Worm (Caenorhabditis elegans): ENCODE data around the gene dpm-3.

- no peak for TF ChIP-seq flt-1 (GFP tag; IDR thresholded peaks at IDR 0.05)
- TF ChIP-seq tab-1 (GFP tag; IDR thresholded peaks at IDR 0.05), result no peak
- no peak for TF ChIP-seq ztf-29 (GFP tag; IDR thresholded peaks at IDR 0.05)
- TF ChIP-seq med-1 (GFP tag; optimal IDR thresholded peaks at IDR 0.05; ENCODE audit: insufficient read depth), result no peak
- TF ChIP-seq T22C8.4 (GFP tag; IDR thresholded peaks at IDR 0.05), result no peak
- TF ChIP-seq ref-1 (GFP tag; conservative IDR thresholded peaks at IDR 0.05), result no peak
Measured at ce11 chrIV:12371340-12371739, 20.0 kb upstream of the dpm-3 start.
